Worm (Caenorhabditis elegans): Measurements from ENCODE around the gene T12C9.7.

ce11 chrII:4454823-4455222 lies 5.9 kb downstream of the T12C9.7 start:
- TF ChIP-seq zag-1 (tag; optimal IDR thresholded peaks at IDR 0.05) (no peak), ceh-62 (tag; optimal IDR thresholded peaks at IDR 0.05) (no peak), zip-2 (tag; optimal IDR thresholded peaks at IDR 0.05) (no peak), lsy-2 (tag; optimal IDR thresholded peaks at IDR 0.05) (no peak), F49E8.2 (tag; optimal IDR thresholded peaks at IDR 0.05; ENCODE audit: borderline replicate concordance) (no peak), pqm-1 (tag; optimal IDR thresholded peaks at IDR 0.05) (no peak)
